Worm (Caenorhabditis elegans): Measurements from ENCODE around the gene F42C5.9.

DNA sequence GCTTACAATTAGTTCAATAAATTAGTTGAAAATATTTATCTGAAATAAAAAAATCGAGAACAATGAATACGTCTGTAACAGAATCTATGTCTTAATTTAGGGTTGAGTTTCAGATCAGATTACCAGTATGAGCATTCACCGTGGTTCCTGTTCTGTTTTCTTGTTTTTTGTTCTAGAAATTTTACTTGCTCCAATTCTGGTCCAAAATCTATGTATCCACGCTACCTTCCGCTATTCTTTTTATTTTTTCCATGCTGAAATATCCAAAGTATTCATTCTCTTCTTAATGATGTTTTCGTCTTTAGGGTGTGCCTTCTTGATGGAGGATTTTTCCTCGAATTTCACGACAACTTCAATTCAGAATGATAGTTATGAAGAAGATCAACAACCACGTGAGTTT, 11.6 kb downstream of the F42C5.9 start, which contains the start of gene npr-27:
- TF ChIP-seq tab-1 (GFP tag; IDR thresholded peaks at IDR 0.05), result no peak
- TF ChIP-seq ref-1 (GFP tag; conservative IDR thresholded peaks at IDR 0.05), result no peak
- TF ChIP-seq flt-1 (GFP tag; IDR thresholded peaks at IDR 0.05), result no peak

Data from whole organism, midembryonic.